Fruit fly (Drosophila melanogaster) whole organism, pupa: ENCODE measurements around the gene vir-1.
A peak's percentile ranks its signal among the peaks of the same experiment; 100 is the strongest.

Experiments used
- CG13204 ChIP-seq: fragments of 200-800 bp; sonication (Bioruptor generic); optimal IDR thresholded peaks from 2 replicates; lab custom pipeline; 2018; ENCODE audit warnings: missing biosample characterization, mild to moderate bottlenecking, missing genetic modification characterization, moderate library complexity
- CG14655 ChIP-seq: fragments of 200-800 bp; sonication (Bioruptor generic); optimal IDR thresholded peaks from 3 replicates; lab custom pipeline; 2017; ENCODE audit warnings: mild to moderate bottlenecking, missing biosample characterization, missing genetic modification reagents, missing genetic modification characterization
- CG15710 ChIP-seq: fragments of 200-800 bp; sonication (Bioruptor generic); optimal IDR thresholded peaks from 2 replicates; lab custom pipeline; 2018; ENCODE audit warnings: missing biosample characterization, mild to moderate bottlenecking, missing genetic modification characterization, moderate library complexity
- CG17806 ChIP-seq: fragments of 200-800 bp; sonication (Bioruptor generic); optimal IDR thresholded peaks from 2 replicates; lab custom pipeline; 2018; ENCODE audit warnings: missing biosample characterization, mild to moderate bottlenecking, missing genetic modification characterization, moderate library complexity
- CG32121 ChIP-seq: fragments of 200-800 bp; sonication (Bioruptor generic); IDR thresholded peaks from 2 replicates; pipeline ENCODE4 v1.3.6; 2022; ENCODE audit warnings: missing biosample characterization, missing genetic modification characterization
- CG34367 ChIP-seq: fragments of 200-800 bp; sonication (Bioruptor generic); optimal IDR thresholded peaks from 2 replicates; lab custom pipeline; 2018; ENCODE audit warnings: missing biosample characterization, mild to moderate bottlenecking, missing genetic modification characterization
- CG8159 ChIP-seq: fragments of 200-800 bp; sonication (Bioruptor generic); optimal IDR thresholded peaks from 3 replicates; lab custom pipeline; 2018; ENCODE audit warnings: missing biosample characterization, mild to moderate bottlenecking, missing genetic modification characterization, moderate library complexity
- CG9948 ChIP-seq: fragments of 200-800 bp; sonication (Bioruptor generic); optimal IDR thresholded peaks from 2 replicates; lab custom pipeline; 2018; ENCODE audit warnings: missing biosample characterization, mild to moderate bottlenecking, missing genetic modification characterization, moderate library complexity
- D1 ChIP-seq: fragments of 200-800 bp; sonication (Bioruptor generic); optimal IDR thresholded peaks from 2 replicates; lab custom pipeline; 2018; ENCODE audit warnings: missing biosample characterization, mild to moderate bottlenecking, missing genetic modification characterization, moderate library complexity
- EcR ChIP-seq: fragments of 200-800 bp; sonication (Bioruptor generic); optimal IDR thresholded peaks from 3 replicates; lab custom pipeline; 2019; ENCODE audit warnings: missing biosample characterization, missing genetic modification characterization, mild to moderate bottlenecking, moderate library complexity, missing genetic modification reagents
- Pif1B ChIP-seq: fragments of 200-800 bp; sonication (Bioruptor generic); optimal IDR thresholded peaks from 3 replicates; lab custom pipeline; 2016; ENCODE audit warnings: missing biosample characterization, missing genetic modification characterization
- Snoo ChIP-seq: fragments of 200-800 bp; sonication (Bioruptor generic); optimal IDR thresholded peaks from 3 replicates; lab custom pipeline; 2017; ENCODE audit warnings: missing biosample characterization, mild to moderate bottlenecking, missing genetic modification characterization, inconsistent platforms
- gl ChIP-seq: fragments of 200-800 bp; sonication (Bioruptor generic); optimal IDR thresholded peaks from 2 replicates; lab custom pipeline; 2018; ENCODE audit warnings: missing biosample characterization, mild to moderate bottlenecking, missing genetic modification characterization
- rn ChIP-seq: fragments of 200-800 bp; sonication (Bioruptor generic); IDR thresholded peaks from 2 replicates; pipeline ENCODE4 v1.3.6; 2022; ENCODE audit warnings: missing biosample characterization, missing genetic modification characterization

dm6 chr2L:12415485-12416137, 7.6 kb downstream of the vir-1 start:
- TF ChIP-seq CG14655 (GFP tag; lab: Kevin White, UChicago), result no peak
- TF ChIP-seq CG8159, result peak; percentile 19
- TF ChIP-seq CG13204 (GFP tag; lab: Kevin White, UChicago), result no peak
- no peak for TF ChIP-seq CG15710 (tag; lab: Kevin White, UChicago)
- no peak for TF ChIP-seq CG34367 (tag; lab: Kevin White, UChicago)
- TF ChIP-seq Snoo, result peak; percentile 15
- no peak for TF ChIP-seq CG17806 (tag; lab: Kevin White, UChicago)
- no peak for TF ChIP-seq EcR (GFP tag; lab: Kevin White, UChicago)
- no peak for TF ChIP-seq Pif1B (GFP tag; lab: Kevin White, UChicago)
- TF ChIP-seq gl (tag; lab: Kevin White, UChicago), result no peak
- no peak for TF ChIP-seq CG9948 (tag; lab: Kevin White, UChicago)
- no peak for TF ChIP-seq D1 (tag; lab: Kevin White, UChicago)
- no peak for TF ChIP-seq CG32121 (GFP tag; lab: Robert Waterston, UW)
- no peak for TF ChIP-seq rn (GFP tag; lab: Robert Waterston, UW)
